Fruit fly (Drosophila melanogaster) whole organism, embryonic: ENCODE results near the gene Mst85C.
A peak's percentile ranks its signal among the peaks of the same experiment; 100 is the strongest.

Source experiments
- Awh ChIP-seq: fragments of 200-800 bp; sonication (Bioruptor generic); IDR thresholded peaks from 2 replicates; pipeline ENCODE4, ENCODE4 v1.3.6; 2022; ENCODE audit warnings: missing biosample characterization, missing genetic modification characterization
- CG10431 ChIP-seq: fragments of 200-800 bp; sonication (Bioruptor generic); optimal IDR thresholded peaks from 3 replicates; lab custom pipeline; 2018; ENCODE audit warnings: missing biosample characterization, mild to moderate bottlenecking, missing genetic modification characterization
- CG10654 ChIP-seq: fragments of 200-800 bp; sonication (Bioruptor generic); optimal IDR thresholded peaks from 2 replicates; lab custom pipeline; 2016; ENCODE audit warnings: missing biosample characterization, missing genetic modification characterization
- CG12071 ChIP-seq: fragments of 200-800 bp; sonication (Bioruptor generic); optimal IDR thresholded peaks from 3 replicates; lab custom pipeline; 2018; ENCODE audit warnings: missing biosample characterization, mild to moderate bottlenecking, missing genetic modification characterization
- CG12391 ChIP-seq: fragments of 200-800 bp; sonication (Bioruptor generic); optimal IDR thresholded peaks from 3 replicates; lab custom pipeline; 2018; ENCODE audit warnings: missing biosample characterization, mild to moderate bottlenecking, missing genetic modification characterization, moderate library complexity
- CG1603 ChIP-seq: fragments of 200-800 bp; sonication (Bioruptor generic); optimal IDR thresholded peaks from 2 replicates; lab custom pipeline; 2019; ENCODE audit warnings: missing biosample characterization, mild to moderate bottlenecking, missing genetic modification characterization, moderate library complexity
- CG1792 ChIP-seq: fragments of 200-800 bp; sonication (Bioruptor generic); optimal IDR thresholded peaks from 2 replicates; lab custom pipeline; 2016; ENCODE audit warnings: missing biosample characterization, missing genetic modification characterization
- CG18011 ChIP-seq: fragments of 200-800 bp; sonication (Bioruptor generic); optimal IDR thresholded peaks from 2 replicates; lab custom pipeline; 2017; ENCODE audit warnings: missing biosample characterization, missing genetic modification characterization, mild to moderate bottlenecking, moderate library complexity, missing genotype
- CG30020 ChIP-seq: fragments of 200-800 bp; optimal IDR thresholded peaks from 2 replicates; lab custom pipeline; 2019; ENCODE audit warnings: missing biosample characterization, mild to moderate bottlenecking, missing genetic modification characterization, moderate library complexity
- CG31224 ChIP-seq: fragments of 200-800 bp; sonication (Bioruptor generic); IDR thresholded peaks from 2 replicates; pipeline ENCODE4 v1.3.6; 2022; ENCODE audit warnings: missing biosample characterization, missing genetic modification characterization
- CG32532 ChIP-seq: fragments of 200-800 bp; sonication (Bioruptor generic); IDR thresholded peaks from 2 replicates; pipeline ENCODE4 v1.3.6; 2022; ENCODE audit warnings: missing biosample characterization, missing genetic modification characterization
- CG32767 ChIP-seq: fragments of 200-800 bp; sonication (Bioruptor generic); IDR thresholded peaks from 2 replicates; pipeline ENCODE4 v1.3.6; 2022; ENCODE audit warnings: missing biosample characterization, missing genetic modification characterization
- CG32772 ChIP-seq: fragments of 200-800 bp; sonication (Bioruptor generic); IDR thresholded peaks from 2 replicates; pipeline ENCODE4 v1.3.6; 2022; ENCODE audit warnings: missing biosample characterization, missing genetic modification characterization
- CG4730 ChIP-seq: fragments of 200-800 bp; sonication (Bioruptor generic); IDR thresholded peaks from 2 replicates; pipeline ENCODE4 v1.3.6; 2022; ENCODE audit warnings: missing biosample characterization, missing genetic modification characterization
- CG5180 ChIP-seq: fragments of 200-800 bp; sonication (Bioruptor generic); optimal IDR thresholded peaks from 3 replicates; lab custom pipeline; 2017; ENCODE audit warnings: missing biosample characterization, missing genetic modification characterization, mild to moderate bottlenecking, moderate library complexity, missing genetic modification reagents
- CG6683 ChIP-seq: fragments of 200-800 bp; sonication (Bioruptor generic); optimal IDR thresholded peaks from 2 replicates; lab custom pipeline; 2017; ENCODE audit warnings: missing biosample characterization, mild to moderate bottlenecking, missing genetic modification characterization, missing genetic modification reagents
- CG7556 ChIP-seq: fragments of 200-800 bp; sonication (Bioruptor generic); optimal IDR thresholded peaks from 2 replicates; lab custom pipeline; 2017; ENCODE audit warnings: missing biosample characterization, mild to moderate bottlenecking, missing genetic modification characterization
- CoRest ChIP-seq: fragments of 200-800 bp; sonication (Bioruptor generic); optimal IDR thresholded peaks from 3 replicates; lab custom pipeline; 2018; ENCODE audit warnings: missing biosample characterization, mild to moderate bottlenecking, missing genetic modification characterization, moderate library complexity
- HLHmδ ChIP-seq: fragments of 200-800 bp; sonication (Bioruptor generic); optimal IDR thresholded peaks from 2 replicates; lab custom pipeline; 2018; ENCODE audit warnings: missing biosample characterization, mild to moderate bottlenecking, missing genetic modification characterization, moderate library complexity
- MBD-R2 ChIP-seq: fragments of 200-800 bp; sonication (Bioruptor generic); IDR thresholded peaks from 2 replicates; pipeline ENCODE4 v1.3.6; 2022; ENCODE audit warnings: missing biosample characterization, missing genetic modification characterization
- Ptx1 ChIP-seq: fragments of 200-800 bp; sonication (Bioruptor generic); IDR thresholded peaks from 2 replicates; pipeline ENCODE4 v1.3.6; 2022; ENCODE audit warnings: missing biosample characterization, missing genetic modification characterization
- Scr ChIP-seq: fragments of 200-800 bp; sonication (Bioruptor generic); IDR thresholded peaks from 2 replicates; pipeline ENCODE4 v1.3.6; 2022; ENCODE audit warnings: missing biosample characterization, missing genetic modification characterization; ENCODE audit not compliant: partially characterized antibody
- Six4 ChIP-seq: fragments of 200-800 bp; sonication (Bioruptor generic); optimal IDR thresholded peaks from 2 replicates; lab custom pipeline; 2016; ENCODE audit warnings: missing biosample characterization, missing genetic modification characterization
- Sry-δ ChIP-seq: fragments of 200-800 bp; sonication (Bioruptor generic); optimal IDR thresholded peaks from 2 replicates; lab custom pipeline; 2016; ENCODE audit warnings: missing biosample characterization, missing genetic modification characterization
- Stat92E ChIP-seq, 3 experiments: fragments of >200 bp in 2 of 3; fragments of 200-800 bp in 1 of 3; sonication (Bioruptor generic) in 1 of 3; optimal IDR thresholded peaks; 2 replicates each; lab custom pipeline; 2017 to 2019; ENCODE audit warnings: missing biosample characterization in 3 of 3, missing genetic modification characterization in 3 of 3, mild to moderate bottlenecking in 1 of 3, moderate library complexity in 1 of 3
- amos ChIP-seq: fragments of 200-800 bp; sonication (Bioruptor generic); IDR thresholded peaks from 2 replicates; pipeline ENCODE4 v1.3.6; 2022; ENCODE audit warnings: missing biosample characterization, missing genetic modification characterization; ENCODE audit not compliant: partially characterized antibody
- ase ChIP-seq: fragments of 200-800 bp; sonication (Bioruptor generic); IDR thresholded peaks from 3 replicates; pipeline ENCODE4 v1.3.6; 2022; ENCODE audit warnings: missing biosample characterization, missing genetic modification characterization
- bcd ChIP-seq: fragments of 200-800 bp; sonication (Bioruptor generic); optimal IDR thresholded peaks from 2 replicates; lab custom pipeline; 2017; ENCODE audit warnings: missing biosample characterization, mild to moderate bottlenecking, missing genetic modification characterization
- corto ChIP-seq: fragments of 200-800 bp; sonication (Bioruptor generic); optimal IDR thresholded peaks from 2 replicates; lab custom pipeline; 2016; ENCODE audit warnings: missing biosample characterization, mild to moderate bottlenecking, missing genetic modification characterization, moderate library complexity
- dmrt11E ChIP-seq: fragments of 200-800 bp; sonication (Bioruptor generic); optimal IDR thresholded peaks from 3 replicates; lab custom pipeline; 2018; ENCODE audit warnings: missing biosample characterization, mild to moderate bottlenecking, missing genetic modification characterization, moderate library complexity
- dmrt99B ChIP-seq: fragments of 200-800 bp; sonication (Bioruptor generic); optimal IDR thresholded peaks from 2 replicates; lab custom pipeline; 2018; ENCODE audit warnings: missing biosample characterization, mild to moderate bottlenecking, missing genetic modification characterization, moderate library complexity
- gem ChIP-seq: fragments of 200-800 bp; sonication (Bioruptor generic); optimal IDR thresholded peaks from 2 replicates; lab custom pipeline; 2019; ENCODE audit warnings: missing biosample characterization, mild to moderate bottlenecking, missing genetic modification characterization, moderate library complexity
- gro ChIP-seq: fragments of 200-800 bp; sonication (Bioruptor generic); optimal IDR thresholded peaks from 2 replicates; lab custom pipeline; 2016; ENCODE audit warnings: missing biosample characterization, missing genetic modification characterization
- gt ChIP-seq: fragments of 200-800 bp; sonication (Bioruptor generic); IDR thresholded peaks from 2 replicates; pipeline ENCODE4 v1.3.6; 2022; ENCODE audit warnings: missing biosample characterization, missing genetic modification characterization
- hb ChIP-seq: fragments of 200-800 bp; sonication (Bioruptor generic); IDR thresholded peaks from 3 replicates; pipeline ENCODE4 v1.3.6; 2022; ENCODE audit warnings: missing biosample characterization, missing genetic modification characterization; ENCODE audit not compliant: partially characterized antibody
- ind ChIP-seq: fragments of 200-800 bp; sonication (Bioruptor generic); optimal IDR thresholded peaks from 3 replicates; lab custom pipeline; 2016; ENCODE audit warnings: missing biosample characterization, missing genetic modification characterization
- jing ChIP-seq: fragments of 200-800 bp; sonication (Bioruptor generic); optimal IDR thresholded peaks from 2 replicates; lab custom pipeline; 2018; ENCODE audit warnings: missing biosample characterization, mild to moderate bottlenecking, missing genetic modification characterization
- kah ChIP-seq: fragments of 200-800 bp; sonication (Bioruptor generic); optimal IDR thresholded peaks from 2 replicates; lab custom pipeline; 2018; ENCODE audit warnings: missing biosample characterization, mild to moderate bottlenecking, missing genetic modification characterization
- lab ChIP-seq: fragments of 200-800 bp; sonication (Bioruptor generic); optimal IDR thresholded peaks from 3 replicates; lab custom pipeline; 2017; ENCODE audit warnings: missing biosample characterization, missing genetic modification characterization, mild to moderate bottlenecking, moderate library complexity, missing genetic modification reagents
- lbe ChIP-seq: fragments of 200-800 bp; sonication (Bioruptor generic); optimal IDR thresholded peaks from 2 replicates; lab custom pipeline; 2016; ENCODE audit warnings: missing biosample characterization, mild to moderate bottlenecking, missing genetic modification characterization
- lov ChIP-seq, 2 experiments: fragments of 200-800 bp in 1 of 2; fragments of >200 bp in 1 of 2; sonication (Bioruptor generic) in 1 of 2; IDR thresholded peaks in 1 of 2; optimal IDR thresholded peaks in 1 of 2; 2 replicates in 1 of 2; 3 replicates in 1 of 2; pipeline versions ENCODE4 v1.3.6 to Lab custom; 2017 to 2022; ENCODE audit warnings: missing biosample characterization in 1 of 2, missing genetic modification characterization in 1 of 2
- oc ChIP-seq: fragments of 200-800 bp; sonication (Bioruptor generic); optimal IDR thresholded peaks from 2 replicates; lab custom pipeline; 2018; ENCODE audit warnings: missing biosample characterization, mild to moderate bottlenecking, missing genetic modification characterization, moderate library complexity
- pho ChIP-seq: fragments of 200-800 bp; sonication (Bioruptor generic); optimal IDR thresholded peaks from 2 replicates; lab custom pipeline; 2016; ENCODE audit warnings: missing biosample characterization, missing genetic modification characterization
- ranshi ChIP-seq: fragments of 200-800 bp; sonication (Bioruptor generic); IDR thresholded peaks from 2 replicates; pipeline ENCODE4 v1.3.6; 2022; ENCODE audit warnings: missing biosample characterization, missing genetic modification characterization
- repo ChIP-seq: fragments of 200-800 bp; sonication (Bioruptor generic); optimal IDR thresholded peaks from 2 replicates; lab custom pipeline; 2016; ENCODE audit warnings: missing biosample characterization, missing genetic modification characterization
- sens ChIP-seq: fragments of 200-800 bp; sonication (Bioruptor generic); peaks from one replicate; lab custom pipeline; 2016; ENCODE audit warnings: missing biosample characterization, missing genetic modification characterization
- shn ChIP-seq: fragments of 200-800 bp; sonication (Bioruptor generic); optimal IDR thresholded peaks from 3 replicates; lab custom pipeline; 2016; ENCODE audit warnings: missing biosample characterization, missing genetic modification characterization
- sna ChIP-seq: fragments of 200-800 bp; sonication (Bioruptor generic); IDR thresholded peaks from 2 replicates; pipeline ENCODE4 v1.3.6; 2022; ENCODE audit warnings: missing biosample characterization, missing genetic modification characterization; ENCODE audit not compliant: partially characterized antibody
- tin ChIP-seq: fragments of 200-800 bp; sonication (Bioruptor generic); optimal IDR thresholded peaks from 3 replicates; lab custom pipeline; 2016; ENCODE audit warnings: missing biosample characterization, missing genetic modification characterization
- trem ChIP-seq: fragments of 200-800 bp; optimal IDR thresholded peaks from 3 replicates; lab custom pipeline; 2019; ENCODE audit warnings: missing biosample characterization, mild to moderate bottlenecking, missing genetic modification characterization, moderate library complexity

The Mst85C gene

dm6 chr3R:9053021-9053420, 4.6 kb downstream of the Mst85C start (continued):
- no peak for TF ChIP-seq Stat92E (GFP tag; optimal IDR thresholded peaks at IDR 0.05; lab: Kevin White, UChicago)
- peak; percentile 43 for TF ChIP-seq oc (tag; lab: Kevin White, UChicago)
- no peak for TF ChIP-seq amos (GFP tag; lab: Robert Waterston, UW)
- TF ChIP-seq Scr = no peak
- peak; percentile 43 for TF ChIP-seq CG1603 (tag; lab: Kevin White, UChicago)
- no peak for TF ChIP-seq gem (tag; lab: Kevin White, UChicago)
- peak; percentile 33 for TF ChIP-seq dmrt99B
- TF ChIP-seq pho (GFP tag; lab: Kevin White, UChicago) = peak; percentile 78
- TF ChIP-seq tin (GFP tag; lab: Kevin White, UChicago) = peak; percentile 27
- TF ChIP-seq sens = peak; percentile 88
- peak; percentile 56 for TF ChIP-seq CG12071 (GFP tag; lab: Kevin White, UChicago)
- no peak for TF ChIP-seq sna (GFP tag; lab: Robert Waterston, UW)
- no peak for TF ChIP-seq corto (GFP tag; lab: Kevin White, UChicago)
- no peak for TF ChIP-seq jing (GFP tag; lab: Kevin White, UChicago)
- no peak for TF ChIP-seq ase (GFP tag; lab: Robert Waterston, UW)
- TF ChIP-seq lbe (GFP tag; lab: Kevin White, UChicago) = peak; percentile 64
- TF ChIP-seq kah (GFP tag; lab: Kevin White, UChicago) = peak; percentile 63
- TF ChIP-seq CG31224 = no peak
- TF ChIP-seq CoRest = no peak
- TF ChIP-seq CG32772 (GFP tag; lab: Robert Waterston, UW) = no peak
- TF ChIP-seq Awh (GFP tag; lab: Robert Waterston, UW) = no peak
- peak; percentile 35 for TF ChIP-seq CG6683 (GFP tag; lab: Kevin White, UChicago)
- TF ChIP-seq dmrt11E (tag; lab: Kevin White, UChicago) = no peak
- no peak for TF ChIP-seq CG30020
- TF ChIP-seq CG7556 (GFP tag; lab: Kevin White, UChicago) = peak; percentile 28
- no peak for TF ChIP-seq bcd (GFP tag; lab: Kevin White, UChicago)
- TF ChIP-seq gro (GFP tag; lab: Kevin White, UChicago) = peak; percentile 73
- TF ChIP-seq trem (tag; lab: Kevin White, UChicago) = peak; percentile 24
- TF ChIP-seq CG10654 (GFP tag; lab: Kevin White, UChicago) = no peak
- TF ChIP-seq CG32532 = no peak
- TF ChIP-seq CG1792 = peak; percentile 20
- no peak for TF ChIP-seq CG5180
- peak; percentile 68 for TF ChIP-seq shn (GFP tag; lab: Kevin White, UChicago)
- TF ChIP-seq CG32767 = no peak
- TF ChIP-seq hb (GFP tag; lab: Robert Waterston, UW) = no peak
- peak; percentile 44 for TF ChIP-seq Sry-δ (GFP tag; lab: Kevin White, UChicago)
- TF ChIP-seq CG12391 = peak; percentile 50
- TF ChIP-seq repo (GFP tag; lab: Kevin White, UChicago) = peak; percentile 54
- TF ChIP-seq ranshi = no peak
- TF ChIP-seq CG10431 = no peak
- peak; percentile 46 for TF ChIP-seq ind
- TF ChIP-seq Ptx1 (GFP tag; lab: Robert Waterston, UW) = no peak
- peak; percentile 89 for TF ChIP-seq lab
- TF ChIP-seq CG18011 (GFP tag; lab: Kevin White, UChicago) = peak; percentile 1
- TF ChIP-seq gt (GFP tag; lab: Robert Waterston, UW) = no peak
- TF ChIP-seq MBD-R2 = no peak
- no peak for TF ChIP-seq lov (optimal IDR thresholded peaks at IDR 0.05; lab: Kevin White, UChicago)
- TF ChIP-seq lov (GFP tag; IDR thresholded peaks at IDR 0.05; lab: Robert Waterston, UW) = no peak
- peak; percentile 92 for TF ChIP-seq HLHmδ (GFP tag; lab: Kevin White, UChicago)
- TF ChIP-seq Six4 (GFP tag; lab: Kevin White, UChicago) = peak; percentile 7
- TF ChIP-seq CG4730 = no peak
